Fruit fly (Drosophila melanogaster) whole organism, embryonic: ENCODE results near the gene par-6.

Source experiments
- CG11093 ChIP-seq: fragments of 200-800 bp; sonication (Bioruptor generic); IDR thresholded peaks from 3 replicates; pipeline ENCODE4 v1.3.6; 2022; ENCODE audit warnings: missing biosample characterization, missing genetic modification characterization
- CG11456 ChIP-seq: fragments of 200-800 bp; sonication (Bioruptor generic); IDR thresholded peaks from 3 replicates; pipeline ENCODE4 v1.3.6; 2022; ENCODE audit warnings: missing biosample characterization, missing genetic modification characterization
- CG13287 ChIP-seq: fragments of 200-800 bp; sonication (Bioruptor generic); IDR thresholded peaks from 2 replicates; pipeline ENCODE4 v1.3.6; 2022; ENCODE audit warnings: missing biosample characterization, missing genetic modification characterization; ENCODE audit not compliant: partially characterized antibody
- CG13894 ChIP-seq: fragments of 200-800 bp; sonication (Bioruptor generic); optimal IDR thresholded peaks from 3 replicates; lab custom pipeline; 2018; ENCODE audit warnings: missing biosample characterization, mild to moderate bottlenecking, missing genetic modification characterization, moderate library complexity
- CG14050 ChIP-seq: fragments of 200-800 bp; sonication (Bioruptor generic); IDR thresholded peaks from 3 replicates; pipeline ENCODE4 v1.3.6; 2022; ENCODE audit warnings: missing biosample characterization, missing genetic modification characterization
- CG17359 ChIP-seq: fragments of 200-800 bp; sonication (Bioruptor generic); optimal IDR thresholded peaks from 3 replicates; lab custom pipeline; 2018; ENCODE audit warnings: missing biosample characterization, mild to moderate bottlenecking, missing genetic modification characterization, moderate library complexity
- CG18599 ChIP-seq: fragments of 200-800 bp; sonication (Bioruptor generic); optimal IDR thresholded peaks from 3 replicates; lab custom pipeline; 2017; ENCODE audit warnings: missing biosample characterization, missing genetic modification characterization, mild to moderate bottlenecking, moderate library complexity, missing genetic modification reagents
- CG2199 ChIP-seq: fragments of 200-800 bp; sonication (Bioruptor generic); IDR thresholded peaks from 3 replicates; pipeline ENCODE4 v1.3.6; 2022; ENCODE audit warnings: missing biosample characterization, missing genetic modification characterization
- CG3726 ChIP-seq: fragments of 200-800 bp; sonication (Bioruptor generic); IDR thresholded peaks from 3 replicates; pipeline ENCODE4, ENCODE4 v1.3.6; 2022; ENCODE audit warnings: missing biosample characterization, missing genetic modification characterization
- CG42726 ChIP-seq: fragments of 200-800 bp; sonication (Bioruptor generic); IDR thresholded peaks from 2 replicates; pipeline ENCODE4 v1.3.6; 2022; ENCODE audit warnings: missing biosample characterization, missing genetic modification characterization; ENCODE audit not compliant: partially characterized antibody
- CG4424 ChIP-seq: fragments of 200-800 bp; sonication (Bioruptor generic); optimal IDR thresholded peaks from 3 replicates; lab custom pipeline; 2016; ENCODE audit warnings: missing biosample characterization, missing genetic modification characterization
- CG4730 ChIP-seq: fragments of 200-800 bp; sonication (Bioruptor generic); IDR thresholded peaks from 2 replicates; pipeline ENCODE4 v1.3.6; 2022; ENCODE audit warnings: missing biosample characterization, missing genetic modification characterization
- CG5953 ChIP-seq: fragments of 200-800 bp; sonication (Bioruptor generic); IDR thresholded peaks from 2 replicates; pipeline ENCODE4 v1.3.6; 2022; ENCODE audit warnings: missing biosample characterization, missing genetic modification characterization
- CG7745 ChIP-seq: fragments of 200-800 bp; sonication (Bioruptor generic); optimal IDR thresholded peaks from 2 replicates; lab custom pipeline; 2018; ENCODE audit warnings: missing biosample characterization, mild to moderate bottlenecking, missing genetic modification characterization, moderate library complexity
- CG9215 ChIP-seq: fragments of 200-800 bp; sonication (Bioruptor generic); IDR thresholded peaks from 2 replicates; pipeline ENCODE4 v1.3.6; 2022; ENCODE audit warnings: missing biosample characterization, missing genetic modification characterization
- CG9609 ChIP-seq: fragments of 200-800 bp; sonication (Bioruptor generic); optimal IDR thresholded peaks from 3 replicates; lab custom pipeline; 2016; ENCODE audit warnings: missing biosample characterization, missing genetic modification characterization
- CG9932 ChIP-seq: fragments of 200-800 bp; sonication (Bioruptor generic); IDR thresholded peaks from 2 replicates; pipeline ENCODE4 v1.3.6; 2022; ENCODE audit warnings: missing biosample characterization, missing genetic modification characterization
- Chrac-16 ChIP-seq: fragments of 200-800 bp; sonication (Bioruptor generic); optimal IDR thresholded peaks from 3 replicates; lab custom pipeline; 2016; ENCODE audit warnings: missing biosample characterization, missing genetic modification characterization
- D ChIP-seq, 2 experiments: fragments of 200-800 bp in 1 of 2; fragments of >200 bp in 1 of 2; sonication (Bioruptor generic) in 1 of 2; optimal IDR thresholded peaks; 2 replicates in 1 of 2; 3 replicates in 1 of 2; lab custom pipeline; 2017; ENCODE audit warnings: mild to moderate bottlenecking in 1 of 2, missing biosample characterization in 1 of 2, missing genetic modification characterization in 1 of 2, missing genetic modification reagents in 1 of 2
- Deaf1 ChIP-seq: fragments of 200-800 bp; optimal IDR thresholded peaks from 3 replicates; lab custom pipeline; 2019; ENCODE audit warnings: missing biosample characterization, mild to moderate bottlenecking, missing genetic modification characterization, moderate library complexity
- Hmr ChIP-seq: fragments of 200-800 bp; sonication (Bioruptor generic); optimal IDR thresholded peaks from 3 replicates; lab custom pipeline; 2017; ENCODE audit warnings: mild to moderate bottlenecking, missing biosample characterization, missing genetic modification reagents, missing genetic modification characterization
- Hr51 ChIP-seq, 2 experiments: fragments of 200-800 bp; sonication (Bioruptor generic); optimal IDR thresholded peaks; 2 replicates in 1 of 2; 3 replicates in 1 of 2; lab custom pipeline; 2016 to 2018; ENCODE audit warnings: missing biosample characterization in 2 of 2, missing genetic modification characterization in 2 of 2, mild to moderate bottlenecking in 1 of 2, moderate library complexity in 1 of 2
- Hsf ChIP-seq: fragments of 200-800 bp; sonication (Bioruptor generic); optimal IDR thresholded peaks from 3 replicates; lab custom pipeline; 2016; ENCODE audit warnings: missing biosample characterization, missing genetic modification characterization
- Mad ChIP-seq: fragments of 200-800 bp; sonication (Bioruptor generic); optimal IDR thresholded peaks from 2 replicates; lab custom pipeline; 2016; ENCODE audit warnings: missing biosample characterization, missing genetic modification characterization
- PHDP ChIP-seq: fragments of 200-800 bp; sonication (Bioruptor generic); optimal IDR thresholded peaks from 3 replicates; lab custom pipeline; 2018; ENCODE audit warnings: missing biosample characterization, mild to moderate bottlenecking, missing genetic modification characterization, moderate library complexity
- Pdp1 ChIP-seq, 2 experiments: fragments of 200-800 bp; sonication (Bioruptor generic); optimal IDR thresholded peaks; 3 replicates each; lab custom pipeline; 2016; ENCODE audit warnings: missing biosample characterization in 2 of 2, missing genetic modification characterization in 2 of 2, mild to moderate bottlenecking in 1 of 2, moderate library complexity in 1 of 2
- Side ChIP-seq: fragments of 200-800 bp; sonication (Bioruptor generic); optimal IDR thresholded peaks from 2 replicates; lab custom pipeline; 2016; ENCODE audit warnings: missing biosample characterization, missing genetic modification characterization
- Ssrp ChIP-seq: fragments of 200-800 bp; sonication (Bioruptor generic); optimal IDR thresholded peaks from 2 replicates; lab custom pipeline; 2018; ENCODE audit warnings: missing biosample characterization, mild to moderate bottlenecking, missing genetic modification characterization, moderate library complexity
- Xbp1 ChIP-seq: fragments of 200-800 bp; sonication (Bioruptor generic); optimal IDR thresholded peaks from 3 replicates; lab custom pipeline; 2016; ENCODE audit warnings: missing biosample characterization, mild to moderate bottlenecking, missing genetic modification characterization
- amos ChIP-seq: fragments of 200-800 bp; sonication (Bioruptor generic); IDR thresholded peaks from 2 replicates; pipeline ENCODE4 v1.3.6; 2022; ENCODE audit warnings: missing biosample characterization, missing genetic modification characterization; ENCODE audit not compliant: partially characterized antibody
- aop ChIP-seq: fragments of 200-800 bp; sonication (Bioruptor generic); IDR thresholded peaks from 2 replicates; pipeline ENCODE4 v1.3.6; 2022; ENCODE audit warnings: missing biosample characterization, missing genetic modification characterization
- br ChIP-seq: fragments of >200 bp; optimal IDR thresholded peaks from 2 replicates; lab custom pipeline; 2017
- corto ChIP-seq: fragments of 200-800 bp; sonication (Bioruptor generic); optimal IDR thresholded peaks from 2 replicates; lab custom pipeline; 2016; ENCODE audit warnings: missing biosample characterization, mild to moderate bottlenecking, missing genetic modification characterization, moderate library complexity
- fu2 ChIP-seq: fragments of 200-800 bp; sonication (Bioruptor generic); optimal IDR thresholded peaks from 2 replicates; lab custom pipeline; 2016; ENCODE audit warnings: missing biosample characterization, missing genetic modification characterization
- gcm ChIP-seq: fragments of 200-800 bp; sonication (Bioruptor generic); optimal IDR thresholded peaks from 2 replicates; lab custom pipeline; 2019; ENCODE audit warnings: missing biosample characterization, mild to moderate bottlenecking, missing genetic modification characterization, moderate library complexity
- gem ChIP-seq: fragments of 200-800 bp; sonication (Bioruptor generic); optimal IDR thresholded peaks from 2 replicates; lab custom pipeline; 2019; ENCODE audit warnings: missing biosample characterization, mild to moderate bottlenecking, missing genetic modification characterization, moderate library complexity
- gsb ChIP-seq: fragments of 200-800 bp; sonication (Bioruptor generic); IDR thresholded peaks from 2 replicates; pipeline ENCODE4 v1.3.6; 2022; ENCODE audit warnings: missing biosample characterization, missing genetic modification characterization
- kni ChIP-seq: fragments of 200-800 bp; sonication (Bioruptor generic); optimal IDR thresholded peaks from 3 replicates; lab custom pipeline; 2017; ENCODE audit warnings: mild to moderate bottlenecking, missing biosample characterization, missing genetic modification reagents, missing genetic modification characterization
- lilli ChIP-seq: fragments of 200-800 bp; sonication (Bioruptor generic); optimal IDR thresholded peaks from 3 replicates; lab custom pipeline; 2016; ENCODE audit warnings: missing biosample characterization, missing genetic modification characterization
- odd ChIP-seq: fragments of 200-800 bp; sonication (Bioruptor generic); optimal IDR thresholded peaks from 2 replicates; lab custom pipeline; 2017; ENCODE audit warnings: missing biosample characterization, mild to moderate bottlenecking, missing genetic modification characterization
- pan ChIP-seq, 4 experiments: fragments of >200 bp in 3 of 4; fragments of 200-800 bp in 1 of 4; sonication (Bioruptor generic) in 1 of 4; optimal IDR thresholded peaks in 3 of 4; IDR thresholded peaks in 1 of 4; 2 replicates each; pipeline versions ENCODE4 v1.3.6 to Lab custom; 2017 to 2022; ENCODE audit warnings: missing biosample characterization in 2 of 4, missing genetic modification characterization in 2 of 4, mixed read lengths in 1 of 4
- pfk ChIP-seq: fragments of 200-800 bp; sonication (Bioruptor generic); optimal IDR thresholded peaks from 2 replicates; lab custom pipeline; 2018; ENCODE audit warnings: missing biosample characterization, mild to moderate bottlenecking, missing genetic modification characterization, moderate library complexity
- phol ChIP-seq: fragments of 200-800 bp; sonication (Bioruptor generic); optimal IDR thresholded peaks from 3 replicates; lab custom pipeline; 2018; ENCODE audit warnings: missing biosample characterization, mild to moderate bottlenecking, missing genetic modification characterization, moderate library complexity
- ranshi ChIP-seq: fragments of 200-800 bp; sonication (Bioruptor generic); IDR thresholded peaks from 2 replicates; pipeline ENCODE4 v1.3.6; 2022; ENCODE audit warnings: missing biosample characterization, missing genetic modification characterization
- run ChIP-seq: fragments of 200-800 bp; sonication (Bioruptor generic); optimal IDR thresholded peaks from 3 replicates; lab custom pipeline; 2018; ENCODE audit warnings: missing biosample characterization, mild to moderate bottlenecking, missing genetic modification characterization
- slp2 ChIP-seq: fragments of 200-800 bp; sonication (Bioruptor generic); optimal IDR thresholded peaks from 2 replicates; lab custom pipeline; 2016; ENCODE audit warnings: missing biosample characterization, missing genetic modification characterization
- so ChIP-seq: fragments of 200-800 bp; sonication (Bioruptor generic); IDR thresholded peaks from 3 replicates; pipeline ENCODE4 v1.3.6; 2022; ENCODE audit warnings: missing biosample characterization, missing genetic modification characterization
- tup ChIP-seq: fragments of 200-800 bp; sonication (Bioruptor generic); optimal IDR thresholded peaks from 2 replicates; lab custom pipeline; 2016; ENCODE audit warnings: missing biosample characterization, mild to moderate bottlenecking, missing genetic modification characterization, moderate library complexity
- wdn ChIP-seq: fragments of 200-800 bp; sonication (Bioruptor generic); IDR thresholded peaks from 2 replicates; pipeline ENCODE4 v1.3.6; 2022; ENCODE audit warnings: missing biosample characterization, missing genetic modification characterization

par-6 gene

DNA sequence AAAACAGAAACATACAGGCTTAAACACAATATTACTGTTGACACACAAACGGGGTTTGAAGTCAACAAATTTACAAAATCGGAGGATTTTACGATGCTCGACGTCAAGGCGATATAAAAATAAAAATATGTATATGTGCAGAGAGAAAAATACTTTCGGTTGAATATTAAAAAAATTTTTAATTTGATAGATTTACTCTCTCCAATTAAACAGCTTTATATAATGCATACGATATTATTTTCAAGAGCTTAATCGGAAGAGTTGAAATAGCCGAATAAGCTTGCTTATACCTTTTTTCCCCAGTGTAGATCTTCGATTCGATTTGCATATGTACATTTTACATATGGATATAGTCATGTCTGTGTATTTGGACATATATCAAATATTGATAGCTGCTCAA is 6.5 kb upstream of the par-6 start (continued):
- TF ChIP-seq phol (tag; lab: Kevin White, UChicago) (peak; percentile 34), slp2 (GFP tag; lab: Kevin White, UChicago) (no peak), gem (tag; lab: Kevin White, UChicago) (peak; percentile 79), CG9932 (GFP tag; lab: Robert Waterston, UW) (peak; percentile 84), Hsf (peak; percentile 41), br (lab: Kevin White, UChicago) (no peak), tup (GFP tag; lab: Kevin White, UChicago) (no peak), wdn (peak; percentile 63), pfk (no peak), Hr51 (GFP tag; optimal IDR thresholded peaks at IDR 0.05; lab: Kevin White, UChicago) (peak in 1 of 2 experiments; percentile 70), CG14050 (GFP tag; lab: Robert Waterston, UW) (0 out of 3 replicates have a peak, but pooled peaks have one; percentile 34), CG7745 (tag; lab: Kevin White, UChicago) (no peak), fu2 (GFP tag; lab: Kevin White, UChicago) (peak; percentile 12), PHDP (peak; percentile 77), Side (GFP tag; lab: Kevin White, UChicago) (no peak), so (peak; percentile 66; the same call in 1 of the 3 replicates), aop (GFP tag; lab: Robert Waterston, UW) (no peak), corto (GFP tag; lab: Kevin White, UChicago) (no peak), amos (GFP tag; lab: Robert Waterston, UW) (no peak), CG11093 (GFP tag; lab: Robert Waterston, UW) (no peak), CG4424 (GFP tag; lab: Kevin White, UChicago) (peak; percentile 47), CG11456 (GFP tag; lab: Robert Waterston, UW) (no peak), Deaf1 (tag; lab: Kevin White, UChicago) (no peak), D (optimal IDR thresholded peaks at IDR 0.05; lab: Kevin White, UChicago) (no peak), D (GFP tag; optimal IDR thresholded peaks at IDR 0.05; lab: Kevin White, UChicago) (no peak), CG4730 (GFP tag; lab: Robert Waterston, UW) (peak; percentile 40; the same call in 1 of the 2 replicates), Xbp1 (GFP tag; lab: Kevin White, UChicago) (peak; percentile 23), Pdp1 (GFP tag; optimal IDR thresholded peaks at IDR 0.05; lab: Kevin White, UChicago) (peak in 1 of 2 experiments; percentile 39), CG13287 (no peak), gcm (peak; percentile 23), lilli (peak; percentile 53), ranshi (peak; percentile 70), kni (GFP tag; lab: Kevin White, UChicago) (no peak), CG13894 (tag; lab: Kevin White, UChicago) (peak; percentile 75), CG3726 (GFP tag; lab: Robert Waterston, UW) (no peak), Ssrp (tag; lab: Kevin White, UChicago) (peak; percentile 17), CG5953 (no peak), pan (optimal IDR thresholded peaks at IDR 0.05; lab: Kevin White, UChicago) (no peak), pan (GFP tag; optimal IDR thresholded peaks at IDR 0.05 in 1 of 2, IDR thresholded peaks at IDR 0.05 in 1 of 2) (peak in 1 of 2 experiments; percentile 74), Chrac-16 (GFP tag; lab: Kevin White, UChicago) (no peak), odd (GFP tag; lab: Kevin White, UChicago) (peak; percentile 26), CG2199 (GFP tag; lab: Robert Waterston, UW) (no peak), CG9215 (GFP tag; lab: Robert Waterston, UW) (peak; percentile 36; the same call in 1 of the 2 replicates), CG17359 (tag; lab: Kevin White, UChicago) (peak; percentile 32), gsb (peak; percentile 34; the same call in 1 of the 2 replicates), CG18599 (peak; percentile 27), CG42726 (GFP tag; lab: Robert Waterston, UW) (no peak), Hmr (GFP tag; lab: Kevin White, UChicago) (peak; percentile 66), run (peak; percentile 29), CG9609 (GFP tag; lab: Kevin White, UChicago) (peak; percentile 15), Mad (GFP tag; lab: Kevin White, UChicago) (no peak)
